Fruit fly (Drosophila melanogaster): ENCODE results near the gene Dr.

The Dr gene

dm6 chr3R:29548751-29549150, 7.4 kb upstream of the Dr start:
- TF ChIP-seq CG14711 (tag; optimal IDR thresholded peaks at IDR 0.05) (no peak), pad (GFP tag; optimal IDR thresholded peaks at IDR 0.05) (no peak), ovo (GFP tag; optimal IDR thresholded peaks at IDR 0.05) (no peak), CG1620 (GFP tag; optimal IDR thresholded peaks at IDR 0.05) (no peak), toe (GFP tag; optimal IDR thresholded peaks at IDR 0.05) (no peak), tj (GFP tag; optimal IDR thresholded peaks at IDR 0.05) (no peak), Hr96 (GFP tag; optimal IDR thresholded peaks at IDR 0.05) (no peak)

- no peak for TF ChIP-seq pad (GFP tag; optimal IDR thresholded peaks at IDR 0.05)
- TF ChIP-seq toe (GFP tag; optimal IDR thresholded peaks at IDR 0.05) = no peak
- no peak for TF ChIP-seq bab1 (GFP tag; optimal IDR thresholded peaks at IDR 0.05)
- TF ChIP-seq Mnt (GFP tag; optimal IDR thresholded peaks at IDR 0.05) = no peak
- TF ChIP-seq CG7101 (tag; optimal IDR thresholded peaks at IDR 0.05) = no peak
- no peak for TF ChIP-seq Hr96 (GFP tag; optimal IDR thresholded peaks at IDR 0.05)
- no peak for TF ChIP-seq CG12768 (GFP tag; optimal IDR thresholded peaks at IDR 0.05)
- TF ChIP-seq Crg-1 (GFP tag; optimal IDR thresholded peaks at IDR 0.05) = no peak
- TF ChIP-seq CG5204 (GFP tag; optimal IDR thresholded peaks at IDR 0.05) = no peak
- TF ChIP-seq CG11617 (GFP tag; optimal IDR thresholded peaks at IDR 0.05) = no peak
- no peak for TF ChIP-seq kay (GFP tag; ENCODE audit: borderline replicate concordance)
- no peak for TF ChIP-seq CG7045 (GFP tag; optimal IDR thresholded peaks at IDR 0.05)
- no peak for TF ChIP-seq CG1620 (GFP tag; optimal IDR thresholded peaks at IDR 0.05)
- no peak for TF ChIP-seq cnc (optimal IDR thresholded peaks at IDR 0.05)
- TF ChIP-seq cic (GFP tag; optimal IDR thresholded peaks at IDR 0.05) = no peak
- TF ChIP-seq CG14711 (tag; optimal IDR thresholded peaks at IDR 0.05) = no peak
- TF ChIP-seq ovo (GFP tag; optimal IDR thresholded peaks at IDR 0.05) = no peak
Measured at dm6 chr3R:29549157-29549556, 7.0 kb upstream of the Dr start.

dm6 chr3R:29549945-29550344, 6.2 kb upstream of the Dr start:
- TF ChIP-seq CG12768 (GFP tag; optimal IDR thresholded peaks at IDR 0.05) (no peak), Clk (GFP tag; optimal IDR thresholded peaks at IDR 0.05) (no peak), kay (GFP tag; ENCODE audit: borderline replicate concordance) (no peak), CG7045 (GFP tag; optimal IDR thresholded peaks at IDR 0.05) (no peak), CG7101 (tag; optimal IDR thresholded peaks at IDR 0.05) (no peak)

- TF ChIP-seq CG12768 (GFP tag; optimal IDR thresholded peaks at IDR 0.05) (no peak), tj (GFP tag; optimal IDR thresholded peaks at IDR 0.05) (no peak), CG33017 (tag; optimal IDR thresholded peaks at IDR 0.05) (no peak), kay (GFP tag; ENCODE audit: borderline replicate concordance) (no peak), Hr96 (GFP tag; optimal IDR thresholded peaks at IDR 0.05) (no peak), pad (GFP tag; optimal IDR thresholded peaks at IDR 0.05) (no peak), CG14711 (tag; optimal IDR thresholded peaks at IDR 0.05) (no peak), Mnt (GFP tag; optimal IDR thresholded peaks at IDR 0.05) (no peak), CG7101 (tag; optimal IDR thresholded peaks at IDR 0.05) (no peak), ovo (GFP tag; optimal IDR thresholded peaks at IDR 0.05) (no peak), cnc (optimal IDR thresholded peaks at IDR 0.05) (no peak), cic (GFP tag; optimal IDR thresholded peaks at IDR 0.05) (no peak), toe (GFP tag; optimal IDR thresholded peaks at IDR 0.05) (no peak), Clk (GFP tag; optimal IDR thresholded peaks at IDR 0.05) (no peak)
Measured at dm6 chr3R:29550735-29551134, 5.5 kb upstream of the Dr start.

dm6 chr3R:29552830-29553583, 3.2 kb upstream of the Dr start:
- TF ChIP-seq ovo (GFP tag; optimal IDR thresholded peaks at IDR 0.05) (no peak), Clk (GFP tag; optimal IDR thresholded peaks at IDR 0.05) (no peak), Hr96 (GFP tag; optimal IDR thresholded peaks at IDR 0.05) (no peak), cnc (optimal IDR thresholded peaks at IDR 0.05) (no peak), Crg-1 (GFP tag; optimal IDR thresholded peaks at IDR 0.05) (no peak), CG7101 (tag; optimal IDR thresholded peaks at IDR 0.05) (no peak), CG11617 (GFP tag; optimal IDR thresholded peaks at IDR 0.05) (no peak), CG33017 (tag; optimal IDR thresholded peaks at IDR 0.05) (no peak), bab1 (GFP tag; optimal IDR thresholded peaks at IDR 0.05) (no peak), CG1620 (GFP tag; optimal IDR thresholded peaks at IDR 0.05) (no peak), CG12768 (GFP tag; optimal IDR thresholded peaks at IDR 0.05) (no peak), cic (GFP tag; optimal IDR thresholded peaks at IDR 0.05) (no peak), kay (GFP tag; ENCODE audit: borderline replicate concordance) (no peak), CG5204 (GFP tag; optimal IDR thresholded peaks at IDR 0.05) (no peak), Mnt (GFP tag; optimal IDR thresholded peaks at IDR 0.05) (no peak), CG14711 (tag; optimal IDR thresholded peaks at IDR 0.05) (no peak), toe (GFP tag; optimal IDR thresholded peaks at IDR 0.05) (no peak), pad (GFP tag; optimal IDR thresholded peaks at IDR 0.05) (no peak), tj (GFP tag; optimal IDR thresholded peaks at IDR 0.05) (no peak)

dm6 chr3R:29557555-29557954, 1.4 kb downstream of the Dr start:
- TF ChIP-seq bab1 (GFP tag; optimal IDR thresholded peaks at IDR 0.05) (no peak), kay (GFP tag; ENCODE audit: borderline replicate concordance) (no peak), CG12768 (GFP tag; optimal IDR thresholded peaks at IDR 0.05) (no peak), cic (GFP tag; optimal IDR thresholded peaks at IDR 0.05) (no peak), CG7045 (GFP tag; optimal IDR thresholded peaks at IDR 0.05) (no peak), Clk (GFP tag; optimal IDR thresholded peaks at IDR 0.05) (no peak), cnc (optimal IDR thresholded peaks at IDR 0.05) (no peak), ovo (GFP tag; optimal IDR thresholded peaks at IDR 0.05) (no peak), CG11617 (GFP tag; optimal IDR thresholded peaks at IDR 0.05) (no peak), CG7101 (tag; optimal IDR thresholded peaks at IDR 0.05) (no peak), CG1620 (GFP tag; optimal IDR thresholded peaks at IDR 0.05) (no peak), CG5204 (GFP tag; optimal IDR thresholded peaks at IDR 0.05) (no peak), tj (GFP tag; optimal IDR thresholded peaks at IDR 0.05) (no peak), toe (GFP tag; optimal IDR thresholded peaks at IDR 0.05) (no peak), CG33017 (tag; optimal IDR thresholded peaks at IDR 0.05) (no peak), CG14711 (tag; optimal IDR thresholded peaks at IDR 0.05) (no peak), Hr96 (GFP tag; optimal IDR thresholded peaks at IDR 0.05) (no peak), Mnt (GFP tag; optimal IDR thresholded peaks at IDR 0.05) (no peak)

All from whole organism, adult.